Worm (Caenorhabditis elegans) whole organism, L4/young adult: ENCODE results near the gene T03G11.9.

ENCODE experiments used
- dao-5 ChIP-seq: sonication (generic microtip); optimal IDR thresholded peaks from 2 replicates; lab custom pipeline; 2016; ENCODE audit warnings: missing genotype, missing genetic modification characterization, moderate library complexity, missing compliant biosample characterization
- him-1 ChIP-seq: sonication (generic microtip); optimal IDR thresholded peaks from 2 replicates; lab custom pipeline; 2016; ENCODE audit warnings: missing genotype, missing genetic modification reagents, missing genetic modification characterization, missing compliant biosample characterization

DNA sequence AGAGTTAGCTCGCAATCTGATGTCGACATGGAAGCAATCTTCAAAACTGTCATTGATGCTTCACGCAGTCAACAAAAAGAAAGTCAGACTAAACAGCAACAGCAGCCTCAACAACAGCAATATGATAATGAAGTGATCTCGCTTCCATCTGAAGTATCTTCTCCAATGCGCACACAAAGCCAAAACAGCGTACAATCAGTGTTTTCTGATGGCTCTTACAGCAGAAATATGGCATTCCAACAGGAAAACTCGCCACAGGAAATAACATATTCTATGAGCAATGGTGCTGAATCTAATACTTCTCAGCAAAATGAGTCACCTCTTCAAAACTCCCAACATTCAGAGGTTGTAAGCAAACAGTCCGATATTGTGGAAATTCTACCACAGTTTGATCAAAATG lies 18.9 kb downstream of the T03G11.9 start:
- TF ChIP-seq him-1 (no peak), dao-5 (no peak)
